Worm (Caenorhabditis elegans): Measurements from ENCODE around the gene sri-77.

- TF ChIP-seq lin-11 (tag; optimal IDR thresholded peaks at IDR 0.05) = no peak
- no peak for TF ChIP-seq nhr-11 (tag; optimal IDR thresholded peaks at IDR 0.05)
- no peak for TF ChIP-seq dve-1 (tag; optimal IDR thresholded peaks at IDR 0.05)
- no peak for TF ChIP-seq madf-2 (tag; optimal IDR thresholded peaks at IDR 0.05)
Observed at ce11 chrII:2563973-2564372, 41.2 kb downstream of the sri-77 start, which contains the start of gene nep-18.

All from whole organism, late embryonic.